Fruit fly (Drosophila melanogaster) whole organism, embryonic: ENCODE results near the gene CG18262.

ENCODE experiments used
- Abd-B ChIP-seq: fragments of 200-800 bp; sonication (Bioruptor generic); optimal IDR thresholded peaks from 2 replicates; lab custom pipeline; 2018; ENCODE audit warnings: missing biosample characterization, mild to moderate bottlenecking, missing genetic modification characterization, moderate library complexity
- Bgb ChIP-seq: fragments of 200-800 bp; sonication (Bioruptor generic); IDR thresholded peaks from 2 replicates; pipeline ENCODE4 v1.3.6; 2022; ENCODE audit warnings: missing biosample characterization, missing genetic modification characterization; ENCODE audit not compliant: partially characterized antibody
- CG10543 ChIP-seq: fragments of 200-800 bp; sonication (Bioruptor generic); optimal IDR thresholded peaks from 3 replicates; lab custom pipeline; 2017; ENCODE audit warnings: missing biosample characterization, mild to moderate bottlenecking, missing genetic modification characterization, moderate library complexity
- CG14050 ChIP-seq: fragments of 200-800 bp; sonication (Bioruptor generic); IDR thresholded peaks from 3 replicates; pipeline ENCODE4 v1.3.6; 2022; ENCODE audit warnings: missing biosample characterization, missing genetic modification characterization
- CG15269 ChIP-seq: fragments of 200-800 bp; sonication (Bioruptor generic); optimal IDR thresholded peaks from 2 replicates; lab custom pipeline; 2018; ENCODE audit warnings: missing biosample characterization, mild to moderate bottlenecking, missing genetic modification characterization, moderate library complexity
- CG15601 ChIP-seq: fragments of 200-800 bp; sonication (Bioruptor generic); optimal IDR thresholded peaks from 3 replicates; lab custom pipeline; 2019; ENCODE audit warnings: missing biosample characterization, mild to moderate bottlenecking, missing genetic modification characterization, moderate library complexity
- CG17328 ChIP-seq: fragments of 200-800 bp; sonication (Bioruptor generic); IDR thresholded peaks from 2 replicates; pipeline ENCODE4 v1.3.6; 2022; ENCODE audit warnings: missing biosample characterization, missing genetic modification characterization
- CG17802 ChIP-seq: fragments of 200-800 bp; sonication (Bioruptor generic); optimal IDR thresholded peaks from 2 replicates; lab custom pipeline; 2018; ENCODE audit warnings: missing biosample characterization, mild to moderate bottlenecking, missing genetic modification characterization, moderate library complexity
- CG1832 ChIP-seq: fragments of 200-800 bp; sonication (Bioruptor generic); optimal IDR thresholded peaks from 2 replicates; lab custom pipeline; 2017; ENCODE audit warnings: missing biosample characterization, mild to moderate bottlenecking, missing genetic modification characterization, inconsistent platforms
- CG18764 ChIP-seq: fragments of 200-800 bp; sonication (Bioruptor generic); optimal IDR thresholded peaks from 3 replicates; lab custom pipeline; 2016; ENCODE audit warnings: missing biosample characterization, missing genetic modification characterization
- CG2120 ChIP-seq: fragments of 200-800 bp; sonication (Bioruptor generic); optimal IDR thresholded peaks from 3 replicates; lab custom pipeline; 2016; ENCODE audit warnings: missing biosample characterization, missing genetic modification characterization
- CG2712 ChIP-seq: fragments of 200-800 bp; optimal IDR thresholded peaks from 3 replicates; lab custom pipeline; 2019; ENCODE audit warnings: missing biosample characterization, mild to moderate bottlenecking, missing genetic modification characterization, moderate library complexity
- CG30431 ChIP-seq: fragments of 200-800 bp; sonication (Bioruptor generic); optimal IDR thresholded peaks from 2 replicates; lab custom pipeline; 2017; ENCODE audit warnings: missing biosample characterization, missing genetic modification characterization
- CG34422 ChIP-seq: fragments of 200-800 bp; sonication (Bioruptor generic); IDR thresholded peaks from 3 replicates; pipeline ENCODE4 v1.3.6; 2022; ENCODE audit warnings: missing biosample characterization, missing genetic modification characterization
- CG42726 ChIP-seq: fragments of 200-800 bp; sonication (Bioruptor generic); IDR thresholded peaks from 2 replicates; pipeline ENCODE4 v1.3.6; 2022; ENCODE audit warnings: missing biosample characterization, missing genetic modification characterization; ENCODE audit not compliant: partially characterized antibody
- CG4282 ChIP-seq: fragments of 200-800 bp; sonication (Bioruptor generic); optimal IDR thresholded peaks from 2 replicates; lab custom pipeline; 2016; ENCODE audit warnings: missing biosample characterization, missing genetic modification characterization
- CG4424 ChIP-seq: fragments of 200-800 bp; sonication (Bioruptor generic); optimal IDR thresholded peaks from 3 replicates; lab custom pipeline; 2016; ENCODE audit warnings: missing biosample characterization, missing genetic modification characterization
- CG5245 ChIP-seq: fragments of 200-800 bp; sonication (Bioruptor generic); optimal IDR thresholded peaks from 3 replicates; lab custom pipeline; 2016; ENCODE audit warnings: missing biosample characterization, missing genetic modification characterization
- CG5953 ChIP-seq: fragments of 200-800 bp; sonication (Bioruptor generic); IDR thresholded peaks from 2 replicates; pipeline ENCODE4 v1.3.6; 2022; ENCODE audit warnings: missing biosample characterization, missing genetic modification characterization
- CG7839 ChIP-seq: fragments of 200-800 bp; sonication (Bioruptor generic); optimal IDR thresholded peaks from 3 replicates; lab custom pipeline; 2018; ENCODE audit warnings: missing biosample characterization, mild to moderate bottlenecking, missing genetic modification characterization, moderate library complexity
- CG9437 ChIP-seq: fragments of 200-800 bp; sonication (Bioruptor generic); optimal IDR thresholded peaks from 2 replicates; lab custom pipeline; 2018; ENCODE audit warnings: missing biosample characterization, mild to moderate bottlenecking, missing genetic modification characterization
- Chrac-16 ChIP-seq: fragments of 200-800 bp; sonication (Bioruptor generic); optimal IDR thresholded peaks from 3 replicates; lab custom pipeline; 2016; ENCODE audit warnings: missing biosample characterization, missing genetic modification characterization
- Dad ChIP-seq: fragments of 200-800 bp; sonication (Bioruptor generic); optimal IDR thresholded peaks from 3 replicates; lab custom pipeline; 2016; ENCODE audit warnings: missing biosample characterization, missing genetic modification characterization
- Deaf1 ChIP-seq: fragments of 200-800 bp; optimal IDR thresholded peaks from 3 replicates; lab custom pipeline; 2019; ENCODE audit warnings: missing biosample characterization, mild to moderate bottlenecking, missing genetic modification characterization, moderate library complexity
- Dfd ChIP-seq, 2 experiments: fragments of >200 bp; optimal IDR thresholded peaks; 2 replicates each; lab custom pipeline; 2017; ENCODE audit warnings: missing biosample characterization in 2 of 2, missing genetic modification characterization in 2 of 2
- Dp ChIP-seq: fragments of 200-800 bp; sonication (Bioruptor generic); optimal IDR thresholded peaks from 2 replicates; lab custom pipeline; 2018; ENCODE audit warnings: missing biosample characterization, mild to moderate bottlenecking, missing genetic modification characterization, moderate library complexity
- E2f1 ChIP-seq: fragments of 200-800 bp; sonication (Bioruptor generic); IDR thresholded peaks from 2 replicates; pipeline ENCODE4 v1.3.6; 2022; ENCODE audit warnings: missing biosample characterization, missing genetic modification characterization
- Hsf ChIP-seq: fragments of 200-800 bp; sonication (Bioruptor generic); optimal IDR thresholded peaks from 3 replicates; lab custom pipeline; 2016; ENCODE audit warnings: missing biosample characterization, missing genetic modification characterization
- MBD-R2 ChIP-seq: fragments of 200-800 bp; sonication (Bioruptor generic); IDR thresholded peaks from 2 replicates; pipeline ENCODE4 v1.3.6; 2022; ENCODE audit warnings: missing biosample characterization, missing genetic modification characterization
- Myb ChIP-seq: fragments of 200-800 bp; sonication (Bioruptor generic); optimal IDR thresholded peaks from 2 replicates; lab custom pipeline; 2016; ENCODE audit warnings: missing biosample characterization, missing genetic modification characterization
- Rx ChIP-seq: fragments of 200-800 bp; sonication (Bioruptor generic); IDR thresholded peaks from 2 replicates; pipeline ENCODE4 v1.3.6; 2022; ENCODE audit warnings: missing biosample characterization, missing genetic modification characterization
- Side ChIP-seq: fragments of 200-800 bp; sonication (Bioruptor generic); optimal IDR thresholded peaks from 2 replicates; lab custom pipeline; 2016; ENCODE audit warnings: missing biosample characterization, missing genetic modification characterization
- Tbp ChIP-seq: fragments of >200 bp; optimal IDR thresholded peaks from 2 replicates; lab custom pipeline; 2018; ENCODE audit warnings: missing biosample characterization, missing genetic modification characterization
- cad ChIP-seq: fragments of >200 bp; optimal IDR thresholded peaks from 2 replicates; lab custom pipeline; 2017; ENCODE audit warnings: missing biosample characterization, missing genetic modification characterization
- danr ChIP-seq: fragments of 200-800 bp; sonication (Bioruptor generic); IDR thresholded peaks from 2 replicates; pipeline ENCODE4 v1.3.6; 2022; ENCODE audit warnings: missing biosample characterization, missing genetic modification characterization
- dati ChIP-seq: fragments of 200-800 bp; sonication (Bioruptor generic); IDR thresholded peaks from 2 replicates; pipeline ENCODE4 v1.3.6; 2022; ENCODE audit warnings: missing biosample characterization, missing genetic modification characterization
- exex ChIP-seq: fragments of 200-800 bp; sonication (Bioruptor generic); optimal IDR thresholded peaks from 4 replicates; lab custom pipeline; 2018; ENCODE audit warnings: missing biosample characterization, mild to moderate bottlenecking, missing genetic modification characterization, moderate library complexity
- gsb ChIP-seq: fragments of 200-800 bp; sonication (Bioruptor generic); IDR thresholded peaks from 2 replicates; pipeline ENCODE4 v1.3.6; 2022; ENCODE audit warnings: missing biosample characterization, missing genetic modification characterization
- ind ChIP-seq: fragments of 200-800 bp; sonication (Bioruptor generic); optimal IDR thresholded peaks from 3 replicates; lab custom pipeline; 2016; ENCODE audit warnings: missing biosample characterization, missing genetic modification characterization
- insv ChIP-seq, 2 experiments: fragments of 200-800 bp; sonication (Bioruptor generic); optimal IDR thresholded peaks; 3 replicates each; lab custom pipeline; 2016 to 2018; ENCODE audit warnings: missing biosample characterization in 2 of 2, missing genetic modification characterization in 2 of 2
- knrl ChIP-seq: fragments of 200-800 bp; sonication (Bioruptor generic); IDR thresholded peaks from 3 replicates; pipeline ENCODE4 v1.3.6; 2022; ENCODE audit warnings: missing biosample characterization, missing genetic modification characterization; ENCODE audit not compliant: partially characterized antibody
- lab ChIP-seq: fragments of 200-800 bp; sonication (Bioruptor generic); optimal IDR thresholded peaks from 3 replicates; lab custom pipeline; 2017; ENCODE audit warnings: missing biosample characterization, missing genetic modification characterization, mild to moderate bottlenecking, moderate library complexity, missing genetic modification reagents
- lmd ChIP-seq: fragments of 200-800 bp; sonication (Bioruptor generic); IDR thresholded peaks from 2 replicates; pipeline ENCODE4 v1.3.6; 2022; ENCODE audit warnings: missing biosample characterization, missing genetic modification characterization
- nau ChIP-seq: fragments of 200-800 bp; sonication (Bioruptor generic); optimal IDR thresholded peaks from 3 replicates; lab custom pipeline; 2017; ENCODE audit warnings: missing biosample characterization, mild to moderate bottlenecking, missing genetic modification characterization, missing genetic modification reagents
- odd ChIP-seq: fragments of 200-800 bp; sonication (Bioruptor generic); optimal IDR thresholded peaks from 2 replicates; lab custom pipeline; 2017; ENCODE audit warnings: missing biosample characterization, mild to moderate bottlenecking, missing genetic modification characterization
- salm ChIP-seq: fragments of 200-800 bp; sonication (Bioruptor generic); optimal IDR thresholded peaks from 2 replicates; lab custom pipeline; 2018; ENCODE audit warnings: missing biosample characterization, mild to moderate bottlenecking, missing genetic modification characterization
- schlank ChIP-seq: fragments of 200-800 bp; sonication (Bioruptor generic); optimal IDR thresholded peaks from 2 replicates; lab custom pipeline; 2018; ENCODE audit warnings: missing biosample characterization, mild to moderate bottlenecking, missing genetic modification characterization
- slou ChIP-seq: fragments of 200-800 bp; sonication (Bioruptor generic); optimal IDR thresholded peaks from 3 replicates; lab custom pipeline; 2016; ENCODE audit warnings: missing biosample characterization, missing genetic modification characterization
- vvl ChIP-seq: fragments of 200-800 bp; sonication (Bioruptor generic); IDR thresholded peaks from 2 replicates; pipeline ENCODE4 v1.3.6; 2022; ENCODE audit warnings: missing biosample characterization, missing genetic modification characterization
- zfh2 ChIP-seq: fragments of 200-800 bp; sonication (Bioruptor generic); optimal IDR thresholded peaks from 2 replicates; lab custom pipeline; 2016; ENCODE audit warnings: missing biosample characterization, missing genetic modification characterization

The CG18262 gene

dm6 chrX:8131693-8132313 is 20.9 kb upstream of the CG18262 start, which contains the start of gene CG10958 (continued):
- TF ChIP-seq Bgb (GFP tag; lab: Robert Waterston, UW) (no peak), Dp (GFP tag; lab: Kevin White, UChicago) (peak; percentile 31), dati (GFP tag; lab: Robert Waterston, UW) (no peak), salm (tag; lab: Kevin White, UChicago) (no peak), CG5245 (GFP tag; lab: Kevin White, UChicago) (peak; percentile 58), exex (peak; percentile 30), CG17802 (tag; lab: Kevin White, UChicago) (no peak), Abd-B (GFP tag; lab: Kevin White, UChicago) (peak; percentile 31), nau (GFP tag; lab: Kevin White, UChicago) (no peak), CG4282 (GFP tag; lab: Kevin White, UChicago) (no peak), Hsf (GFP tag; lab: Kevin White, UChicago) (peak; percentile 47), CG2712 (tag; lab: Kevin White, UChicago) (peak; percentile 68), CG15269 (peak; percentile 64), zfh2 (GFP tag; lab: Kevin White, UChicago) (peak; percentile 26), odd (GFP tag; lab: Kevin White, UChicago) (peak; percentile 14), Side (GFP tag; lab: Kevin White, UChicago) (no peak), vvl (GFP tag; lab: Robert Waterston, UW) (peak; percentile 64; the same call in 1 of the 2 replicates), schlank (no peak), Chrac-16 (GFP tag; lab: Kevin White, UChicago) (peak; percentile 56), CG15601 (tag; lab: Kevin White, UChicago) (peak; percentile 18), insv (GFP tag; optimal IDR thresholded peaks at IDR 0.05; lab: Kevin White, UChicago) (peak in 1 of 2 experiments; percentile 42), CG9437 (peak; percentile 74), slou (GFP tag; lab: Kevin White, UChicago) (no peak), Tbp (no peak), CG17328 (GFP tag; lab: Robert Waterston, UW) (peak; percentile 55; the same call in 1 of the 2 replicates), lmd (0 out of 2 replicates have a peak, but pooled peaks have one; percentile 33), knrl (GFP tag; lab: Robert Waterston, UW) (no peak), CG1832 (GFP tag; lab: Kevin White, UChicago) (peak; percentile 22), CG2120 (GFP tag; lab: Kevin White, UChicago) (peak; percentile 83), CG10543 (peak; percentile 60), CG18764 (GFP tag; lab: Kevin White, UChicago) (peak; percentile 48), ind (GFP tag; lab: Kevin White, UChicago) (peak; percentile 62), CG30431 (GFP tag; lab: Kevin White, UChicago) (no peak), CG34422 (GFP tag; lab: Robert Waterston, UW) (peak; percentile 42; the same call in 1 of the 3 replicates), MBD-R2 (GFP tag; lab: Robert Waterston, UW) (peak; percentile 73), Myb (GFP tag; lab: Kevin White, UChicago) (peak; percentile 2), gsb (GFP tag; lab: Robert Waterston, UW) (no peak), Deaf1 (tag; lab: Kevin White, UChicago) (no peak), Dfd (GFP tag; optimal IDR thresholded peaks at IDR 0.05; lab: Kevin White, UChicago) (no peak), CG5953 (GFP tag; lab: Robert Waterston, UW) (no peak), Rx (GFP tag; lab: Robert Waterston, UW) (0 out of 2 replicates have a peak, but pooled peaks have one; percentile 30), lab (GFP tag; lab: Kevin White, UChicago) (peak; percentile 71), CG4424 (GFP tag; lab: Kevin White, UChicago) (peak; percentile 59), E2f1 (no peak), CG14050 (GFP tag; lab: Robert Waterston, UW) (0 out of 3 replicates have a peak, but pooled peaks have one; percentile 13), CG42726 (GFP tag; lab: Robert Waterston, UW) (no peak), Dad (GFP tag; lab: Kevin White, UChicago) (peak; percentile 35), CG7839 (tag; lab: Kevin White, UChicago) (peak; percentile 51), danr (no peak), cad (GFP tag; lab: Kevin White, UChicago) (no peak)
